Worm (Caenorhabditis elegans) whole organism, L4 larva: ENCODE measurements around the gene got-1.2.
A peak's percentile ranks its signal among the peaks of the same experiment; 100 is the strongest.

ENCODE experiments used
- D1046.2 ChIP-seq: fragments of 200-800 bp; sonication (Bioruptor generic); IDR thresholded peaks from 2 replicates; pipeline ENCODE4 v1.3.6; 2022; ENCODE audit warnings: missing genetic modification characterization, missing compliant biosample characterization
- F26F4.8 ChIP-seq: fragments of 200-800 bp; sonication (Bioruptor generic); conservative IDR thresholded peaks from 2 replicates; pipeline ENCODE4 v1.3.6; 2022; ENCODE audit warnings: missing genetic modification characterization, missing compliant biosample characterization
- Y48G9A.11 ChIP-seq: fragments of 200-800 bp; sonication (Bioruptor generic); IDR thresholded peaks from 2 replicates; pipeline ENCODE4 v1.3.6; 2022; ENCODE audit warnings: missing genetic modification reagents, missing genetic modification characterization, missing compliant biosample characterization
- Y5F2A.4 ChIP-seq: fragments of 200-800 bp; sonication (Bioruptor generic); optimal IDR thresholded peaks from 2 replicates; lab custom pipeline; 2018; ENCODE audit warnings: mild to moderate bottlenecking, missing genetic modification characterization, missing compliant biosample characterization
- Y75B8A.6 ChIP-seq: fragments of 200-800 bp; sonication (Bioruptor generic); IDR thresholded peaks from 2 replicates; pipeline ENCODE4 v1.3.6; 2022; ENCODE audit warnings: missing genetic modification reagents, missing genetic modification characterization, missing compliant biosample characterization
- aha-1 ChIP-seq: fragments of 150-350 bp; peaks from one replicate; lab custom pipeline; 2014; ENCODE audit warnings: missing biosample characterization, missing genetic modification characterization
- aly-2 ChIP-seq: sonication (generic microtip); optimal IDR thresholded peaks from 2 replicates; lab custom pipeline; 2018; ENCODE audit warnings: missing biosample characterization, missing genetic modification characterization
- ceh-20 ChIP-seq: fragments of 200-800 bp; sonication (Bioruptor generic); IDR thresholded peaks from 2 replicates; pipeline ENCODE4 v1.3.6; 2022; ENCODE audit warnings: missing genetic modification reagents, missing genetic modification characterization, missing compliant biosample characterization
- ceh-28 ChIP-seq: fragments of 150-350 bp; optimal IDR thresholded peaks from 2 replicates; lab custom pipeline; 2014; ENCODE audit warnings: missing biosample characterization, missing genetic modification reagents, missing genetic modification characterization
- ceh-44 ChIP-seq: fragments of 200-800 bp; sonication (Bioruptor generic); IDR thresholded peaks from 2 replicates; pipeline ENCODE4 v1.3.6; 2022; ENCODE audit warnings: missing genetic modification reagents, missing genetic modification characterization, missing compliant biosample characterization
- ceh-82 ChIP-seq: sonication (generic microtip); optimal IDR thresholded peaks from 2 replicates; lab custom pipeline; 2017; ENCODE audit warnings: missing biosample characterization, missing genetic modification characterization
- cey-2 ChIP-seq: sonication (generic microtip); optimal IDR thresholded peaks from 3 replicates; lab custom pipeline; 2017; ENCODE audit warnings: missing genetic modification characterization, mild to moderate bottlenecking, missing compliant biosample characterization, antibody characterized with exemption, borderline replicate concordance; ENCODE audit not compliant: insufficient read depth
- ctbp-1 ChIP-seq: fragments of 200-800 bp; sonication (Bioruptor generic); IDR thresholded peaks from 2 replicates; pipeline ENCODE4 v1.3.6; 2022; ENCODE audit warnings: missing genetic modification reagents, missing genetic modification characterization, missing compliant biosample characterization
- dmd-6 ChIP-seq: fragments of 200-800 bp; sonication (Bioruptor generic); IDR thresholded peaks from 2 replicates; pipeline ENCODE4 v1.3.6; 2022; ENCODE audit warnings: missing genetic modification reagents, missing genetic modification characterization, missing compliant biosample characterization
- dmd-8 ChIP-seq: fragments of 200-800 bp; sonication (Bioruptor generic); IDR thresholded peaks from 2 replicates; pipeline ENCODE4 v1.3.6; 2022; ENCODE audit warnings: missing genetic modification characterization, missing compliant biosample characterization
- duxl-1 ChIP-seq: sonication (generic microtip); optimal IDR thresholded peaks from 2 replicates; lab custom pipeline; 2016; ENCODE audit warnings: mild to moderate bottlenecking, missing genetic modification characterization, moderate library complexity, missing compliant biosample characterization; ENCODE audit not compliant: poor library complexity
- dve-1 ChIP-seq: sonication (generic microtip); optimal IDR thresholded peaks from 2 replicates; lab custom pipeline; 2017; ENCODE audit warnings: antibody characterized with exemption, mild to moderate bottlenecking, missing genetic modification characterization, missing compliant biosample characterization; ENCODE audit not compliant: insufficient read depth
- egl-27 ChIP-seq: sonication (generic microtip); optimal IDR thresholded peaks from 3 replicates; lab custom pipeline; 2017; ENCODE audit warnings: missing biosample characterization, missing genetic modification reagents, missing genetic modification characterization
- fkh-10 ChIP-seq: fragments of 150-350 bp; optimal IDR thresholded peaks from 2 replicates; lab custom pipeline; 2014; ENCODE audit warnings: missing biosample characterization, missing genetic modification reagents, missing genetic modification characterization
- hif-1 ChIP-seq, 2 experiments: sonication (generic microtip); optimal IDR thresholded peaks; 2 replicates each; lab custom pipeline; 2016 to 2017; ENCODE audit warnings: missing compliant biosample characterization in 2 of 2, missing genetic modification characterization in 2 of 2, missing genetic modification reagents in 2 of 2, missing genotype in 2 of 2, mild to moderate bottlenecking in 1 of 2
- hmg-1.1 ChIP-seq: fragments of 200-800 bp; sonication (Bioruptor generic); IDR thresholded peaks from 2 replicates; pipeline ENCODE4 v1.3.6; 2022; ENCODE audit warnings: missing genetic modification reagents, missing genetic modification characterization, missing compliant biosample characterization
- lim-7 ChIP-seq: fragments of 200-800 bp; sonication (Bioruptor generic); IDR thresholded peaks from 2 replicates; pipeline ENCODE4 v1.3.6; 2022; ENCODE audit warnings: missing genetic modification characterization, missing compliant biosample characterization
- lin-15B ChIP-seq: fragments of 150-350 bp; sonication (generic microtip); optimal IDR thresholded peaks from 3 replicates; lab custom pipeline; 2014; ENCODE audit warnings: missing biosample characterization, missing genetic modification characterization
- lin-38 ChIP-seq: fragments of 200-800 bp; sonication (Bioruptor generic); IDR thresholded peaks from 2 replicates; pipeline ENCODE4 v1.3.6; 2022; ENCODE audit warnings: missing genetic modification reagents, missing genetic modification characterization, missing compliant biosample characterization
- lsy-2 ChIP-seq, 2 experiments: fragments of 150-350 bp in 1 of 2; sonication (generic microtip) in 1 of 2; optimal IDR thresholded peaks; 2 replicates each; lab custom pipeline; 2014 to 2017; ENCODE audit warnings: missing biosample characterization in 2 of 2, missing genetic modification characterization in 2 of 2
- madf-5 ChIP-seq, 2 experiments: fragments of 200-800 bp; sonication (Bioruptor generic); IDR thresholded peaks; 2 replicates each; pipeline ENCODE4 v1.3.6; 2022; ENCODE audit warnings: missing compliant biosample characterization in 2 of 2, missing genetic modification characterization in 2 of 2
- madf-9 ChIP-seq: fragments of 200-800 bp; sonication (Bioruptor generic); conservative IDR thresholded peaks from 2 replicates; pipeline ENCODE4 v1.3.6; 2022; ENCODE audit warnings: missing genetic modification reagents, missing genetic modification characterization, missing compliant biosample characterization
- mep-1 ChIP-seq: fragments of 150-350 bp; sonication (generic microtip); optimal IDR thresholded peaks from 3 replicates; lab custom pipeline; 2014; ENCODE audit warnings: missing biosample characterization, missing genetic modification characterization
- mes-2 ChIP-seq: sonication (generic microtip); optimal IDR thresholded peaks from 2 replicates; lab custom pipeline; 2016; ENCODE audit warnings: missing genotype, mild to moderate bottlenecking, missing genetic modification characterization, missing compliant biosample characterization; ENCODE audit not compliant: poor library complexity, severe bottlenecking
- mxl-3 ChIP-seq: fragments of 200-800 bp; sonication (Bioruptor generic); optimal IDR thresholded peaks from 2 replicates; lab custom pipeline; 2018; ENCODE audit warnings: mild to moderate bottlenecking, missing genetic modification characterization, missing compliant biosample characterization
- nhr-102 ChIP-seq: sonication (generic microtip); optimal IDR thresholded peaks from 2 replicates; lab custom pipeline; 2016; ENCODE audit warnings: mild to moderate bottlenecking, missing genetic modification characterization, moderate library complexity, missing compliant biosample characterization
- nhr-11 ChIP-seq: fragments of 150-350 bp; optimal IDR thresholded peaks from 2 replicates; lab custom pipeline; 2014; ENCODE audit warnings: missing biosample characterization, missing genetic modification characterization
- nhr-111 ChIP-seq: fragments of 200-800 bp; sonication (Bioruptor generic); optimal IDR thresholded peaks from 2 replicates; lab custom pipeline; 2018; ENCODE audit warnings: mild to moderate bottlenecking, missing genetic modification characterization, missing compliant biosample characterization
- nhr-237 ChIP-seq: sonication (generic microtip); optimal IDR thresholded peaks from 2 replicates; lab custom pipeline; 2017; ENCODE audit warnings: missing biosample characterization, missing genetic modification characterization
- nhr-42 ChIP-seq: fragments of 200-800 bp; sonication (Bioruptor generic); IDR thresholded peaks from 2 replicates; pipeline ENCODE4 v1.3.6; 2022; ENCODE audit warnings: missing genetic modification characterization, missing compliant biosample characterization
- nhr-48 ChIP-seq: sonication (generic microtip); optimal IDR thresholded peaks from 2 replicates; lab custom pipeline; 2016; ENCODE audit warnings: mild to moderate bottlenecking, missing genetic modification characterization, missing compliant biosample characterization
- nhr-77 ChIP-seq: fragments of 150-350 bp; optimal IDR thresholded peaks from 2 replicates; lab custom pipeline; 2014; ENCODE audit warnings: missing biosample characterization, missing genetic modification characterization
- pha-4 ChIP-seq, 2 experiments: fragments of 150-350 bp in 1 of 2; fragments of 200-800 bp in 1 of 2; sonication (Bioruptor generic) in 1 of 2; IDR thresholded peaks in 1 of 2; optimal IDR thresholded peaks in 1 of 2; 2 replicates each; pipeline versions ENCODE4 v1.3.6 to Lab custom; 2014 to 2022; ENCODE audit warnings: missing genetic modification characterization in 2 of 2, missing genetic modification reagents in 2 of 2, missing biosample characterization in 1 of 2, missing compliant biosample characterization in 1 of 2
- rbr-2 ChIP-seq: sonication (generic microtip); optimal IDR thresholded peaks from 2 replicates; lab custom pipeline; 2016; ENCODE audit warnings: missing genotype, missing genetic modification characterization, missing compliant biosample characterization
- saeg-2 ChIP-seq: fragments of 200-800 bp; sonication (Bioruptor generic); IDR thresholded peaks from 2 replicates; pipeline ENCODE4 v1.3.6; 2022; ENCODE audit warnings: missing genetic modification reagents, missing genetic modification characterization, missing compliant biosample characterization
- sdz-12 ChIP-seq: fragments of 200-800 bp; sonication (Bioruptor generic); optimal IDR thresholded peaks from 2 replicates; lab custom pipeline; 2018; ENCODE audit warnings: mild to moderate bottlenecking, missing genetic modification characterization, missing compliant biosample characterization
- skn-1 ChIP-seq: fragments of 150-350 bp; optimal IDR thresholded peaks from 2 replicates; lab custom pipeline; 2014; ENCODE audit warnings: missing biosample characterization, missing genetic modification characterization
- spr-3 ChIP-seq: fragments of 200-800 bp; sonication (Bioruptor generic); optimal IDR thresholded peaks from 2 replicates; lab custom pipeline; 2018; ENCODE audit warnings: mild to moderate bottlenecking, missing genetic modification characterization, missing compliant biosample characterization
- unc-62 ChIP-seq, 3 experiments: fragments of 150-350 bp in 1 of 3; sonication (generic microtip); optimal IDR thresholded peaks in 2 of 3; peaks in 1 of 3; 1 replicate in 1 of 3; 2 replicates in 2 of 3; lab custom pipeline; 2014 to 2017; ENCODE audit warnings: missing biosample characterization in 3 of 3, missing genetic modification characterization in 3 of 3, missing genetic modification reagents in 3 of 3, missing genotype in 1 of 3
- ztf-11 ChIP-seq: fragments of 150-350 bp; optimal IDR thresholded peaks from 2 replicates; lab custom pipeline; 2014; ENCODE audit warnings: missing biosample characterization, missing genetic modification characterization

got-1.2 gene

DNA sequence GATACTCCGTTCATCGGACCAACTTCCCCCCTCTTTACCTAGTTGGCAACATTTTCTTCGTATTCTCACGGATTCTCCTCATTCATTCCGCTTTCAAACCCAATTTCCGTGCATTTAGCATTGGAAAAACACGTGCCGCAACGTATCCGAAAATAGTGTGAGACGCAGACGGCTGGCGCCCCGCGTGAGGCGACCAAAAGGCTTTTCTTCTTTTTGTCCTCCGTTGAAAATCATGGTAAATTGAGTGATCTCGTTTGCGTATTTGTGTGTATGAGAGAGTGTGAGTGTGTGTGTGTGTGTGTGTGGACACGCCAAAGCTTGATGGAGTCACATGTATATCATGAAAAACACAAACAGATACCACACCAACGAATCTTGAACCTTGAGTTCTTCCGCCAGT, 3.9 kb upstream of the got-1.2 start (continued):
- TF ChIP-seq ceh-28 (tag; lab: Kevin White, UChicago) (no peak), Y75B8A.6 (GFP tag; lab: Robert Waterston, UW) (no peak), ceh-20 (peak; percentile 84), cey-2 (no peak), lim-7 (GFP tag; lab: Robert Waterston, UW) (no peak), ctbp-1 (GFP tag; lab: Robert Waterston, UW) (peak; percentile 95), nhr-237 (tag; lab: Kevin White, UChicago) (no peak), madf-5 (GFP tag; IDR thresholded peaks at IDR 0.05; lab: Robert Waterston, UW) (no peak), pha-4 (GFP tag; IDR thresholded peaks at IDR 0.05; lab: Robert Waterston, UW) (peak; percentile 63), pha-4 (tag; optimal IDR thresholded peaks at IDR 0.05; lab: Kevin White, UChicago) (peak; percentile 56), mes-2 (tag; lab: Kevin White, UChicago) (peak; percentile 52), unc-62 (GFP tag; optimal IDR thresholded peaks at IDR 0.05 in 1 of 2; lab: Kevin White, UChicago) (peak in 1 of 2 experiments; percentile 100), unc-62 (tag; optimal IDR thresholded peaks at IDR 0.05; lab: Kevin White, UChicago) (no peak), D1046.2 (GFP tag; lab: Robert Waterston, UW) (0 out of 2 replicates have a peak, but pooled peaks have one; percentile 26), rbr-2 (tag; lab: Kevin White, UChicago) (peak; percentile 91), dve-1 (tag; lab: Kevin White, UChicago) (peak; percentile 97), aly-2 (no peak), nhr-102 (peak; percentile 73), nhr-77 (tag; lab: Kevin White, UChicago) (peak; percentile 81), Y5F2A.4 (GFP tag; lab: Kevin White, UChicago) (no peak), mxl-3 (GFP tag; lab: Kevin White, UChicago) (peak; percentile 97), dmd-8 (GFP tag; lab: Robert Waterston, UW) (no peak), lin-15B (no peak), nhr-42 (GFP tag; lab: Robert Waterston, UW) (peak; percentile 73; the same call in 1 of the 2 replicates), madf-9 (no peak), ceh-44 (no peak), mep-1 (tag; lab: Kevin White, UChicago) (peak; percentile 95), ceh-82 (tag; lab: Kevin White, UChicago) (no peak), ztf-11 (tag; lab: Kevin White, UChicago) (no peak), F26F4.8 (GFP tag; lab: Robert Waterston, UW) (no peak), saeg-2 (GFP tag; lab: Robert Waterston, UW) (peak; percentile 66), egl-27 (tag; lab: Kevin White, UChicago) (peak; percentile 13), lsy-2 (tag; optimal IDR thresholded peaks at IDR 0.05; lab: Kevin White, UChicago) (peak; percentile 69 to 89), nhr-111 (GFP tag; lab: Kevin White, UChicago) (no peak)

DNA sequence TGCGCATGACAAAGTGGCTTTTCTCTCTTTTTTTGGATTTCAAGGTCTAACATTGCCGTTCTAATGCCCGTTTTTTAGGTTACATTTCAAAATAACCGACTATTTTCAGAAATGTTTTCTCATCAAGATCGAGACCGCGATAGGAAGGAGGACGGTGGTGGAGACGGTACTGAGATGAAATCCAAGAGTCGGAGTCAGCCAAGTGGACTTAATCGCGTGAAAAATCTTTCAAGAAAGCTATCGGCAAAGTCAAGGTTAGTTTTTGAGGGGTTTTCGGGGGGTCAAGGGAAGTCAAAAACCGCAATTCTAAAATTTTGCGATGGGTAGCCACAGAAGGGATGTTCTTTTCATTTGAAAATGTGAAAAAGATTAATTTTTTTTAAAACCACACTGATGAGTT, 3.1 kb upstream of the got-1.2 start, which contains the start of gene aak-2:
Gene aak-2, plus strand, starts transcription at position 110 of the 400 bp plus-strand sequence.
- TF ChIP-seq unc-62 (GFP tag; optimal IDR thresholded peaks at IDR 0.05 in 1 of 2; lab: Kevin White, UChicago) (peak in 1 of 2 experiments; percentile 41), unc-62 (tag; optimal IDR thresholded peaks at IDR 0.05; lab: Kevin White, UChicago) (no peak), aha-1 (tag; lab: Kevin White, UChicago) (peak; percentile 15), skn-1 (tag; lab: Kevin White, UChicago) (no peak), madf-5 (GFP tag; IDR thresholded peaks at IDR 0.05; lab: Robert Waterston, UW) (no peak)
- TF ChIP-seq, all 104 proteins: peak for 2

DNA sequence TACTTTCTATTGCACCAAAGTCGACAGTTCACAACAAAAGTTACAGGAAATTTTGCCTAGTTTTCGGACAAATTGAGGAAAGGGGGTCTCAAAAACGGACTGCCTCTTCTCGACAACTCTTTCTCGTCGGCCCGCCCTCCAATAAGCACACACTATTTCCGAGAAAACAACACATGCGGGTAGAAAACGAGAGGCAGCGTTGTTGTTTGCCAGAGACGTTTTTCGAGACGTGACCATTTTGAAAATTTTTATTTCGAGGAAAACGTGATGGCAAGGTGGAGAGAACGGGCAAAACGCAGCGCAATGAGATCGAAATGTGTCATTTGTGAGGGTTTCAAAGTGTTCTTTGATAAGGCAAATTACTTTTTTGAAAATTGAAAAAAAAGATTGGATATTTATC, 544 bp upstream of the got-1.2 start:
- TF ChIP-seq Y48G9A.11 (no peak), spr-3 (no peak), sdz-12 (GFP tag; lab: Kevin White, UChicago) (no peak), dmd-6 (GFP tag; lab: Robert Waterston, UW) (peak; percentile 64), duxl-1 (tag; lab: Kevin White, UChicago) (peak; percentile 5), lim-7 (GFP tag; lab: Robert Waterston, UW) (0 out of 2 replicates have a peak, but pooled peaks have one; percentile 7), F26F4.8 (GFP tag; lab: Robert Waterston, UW) (no peak), mxl-3 (GFP tag; lab: Kevin White, UChicago) (peak; percentile 83), lin-38 (GFP tag; lab: Robert Waterston, UW) (no peak), fkh-10 (GFP tag; lab: Kevin White, UChicago) (peak; percentile 8), D1046.2 (GFP tag; lab: Robert Waterston, UW) (no peak), hif-1 (tag; optimal IDR thresholded peaks at IDR 0.05; lab: Kevin White, UChicago) (peak in 1 of 2 experiments; percentile 78), cey-2 (no peak), ctbp-1 (GFP tag; lab: Robert Waterston, UW) (0 out of 2 replicates have a peak, but pooled peaks have one; percentile 38), nhr-11 (peak; percentile 65), hmg-1.1 (GFP tag; lab: Robert Waterston, UW) (peak; percentile 40; the same call in 1 of the 2 replicates), nhr-48 (tag; lab: Kevin White, UChicago) (no peak)
